Fruit fly (Drosophila melanogaster): ENCODE data around the gene Sfp24Bd.
A peak's percentile ranks its signal among the peaks of the same experiment; 100 is the strongest.

- no peak for TF ChIP-seq CG6654 (GFP tag; optimal IDR thresholded peaks at IDR 0.05)
- no peak for TF ChIP-seq Camta (GFP tag; optimal IDR thresholded peaks at IDR 0.05)
- TF ChIP-seq dysf (GFP tag; IDR thresholded peaks at IDR 0.05), result no peak
- TF ChIP-seq jigr1 (GFP tag; IDR thresholded peaks at IDR 0.05), result no peak
- no peak for TF ChIP-seq prd (optimal IDR thresholded peaks at IDR 0.05)
- peak; percentile 71 for TF ChIP-seq prd (GFP tag; IDR thresholded peaks at IDR 0.05)
- TF ChIP-seq CG6175 (GFP tag; IDR thresholded peaks at IDR 0.05), result no peak
- TF ChIP-seq CG4820 (GFP tag; optimal IDR thresholded peaks at IDR 0.05), result peak; percentile 47
- no peak for TF ChIP-seq exex (tag; optimal IDR thresholded peaks at IDR 0.05)
- no peak for TF ChIP-seq fru (optimal IDR thresholded peaks at IDR 0.05)
- TF ChIP-seq slbo (GFP tag; IDR thresholded peaks at IDR 0.05), result no peak
- TF ChIP-seq en (GFP tag; optimal IDR thresholded peaks at IDR 0.05), result no peak
- TF ChIP-seq Ets65A (GFP tag), result peak; percentile 77
- no peak for TF ChIP-seq Dad (GFP tag; optimal IDR thresholded peaks at IDR 0.05)
Measured at dm6 chr2L:3675770-3676169, 6.8 kb upstream of the Sfp24Bd start.
